Worm (Caenorhabditis elegans): Measurements from ENCODE around the gene B0024.13.

B0024.13 gene

DNA sequence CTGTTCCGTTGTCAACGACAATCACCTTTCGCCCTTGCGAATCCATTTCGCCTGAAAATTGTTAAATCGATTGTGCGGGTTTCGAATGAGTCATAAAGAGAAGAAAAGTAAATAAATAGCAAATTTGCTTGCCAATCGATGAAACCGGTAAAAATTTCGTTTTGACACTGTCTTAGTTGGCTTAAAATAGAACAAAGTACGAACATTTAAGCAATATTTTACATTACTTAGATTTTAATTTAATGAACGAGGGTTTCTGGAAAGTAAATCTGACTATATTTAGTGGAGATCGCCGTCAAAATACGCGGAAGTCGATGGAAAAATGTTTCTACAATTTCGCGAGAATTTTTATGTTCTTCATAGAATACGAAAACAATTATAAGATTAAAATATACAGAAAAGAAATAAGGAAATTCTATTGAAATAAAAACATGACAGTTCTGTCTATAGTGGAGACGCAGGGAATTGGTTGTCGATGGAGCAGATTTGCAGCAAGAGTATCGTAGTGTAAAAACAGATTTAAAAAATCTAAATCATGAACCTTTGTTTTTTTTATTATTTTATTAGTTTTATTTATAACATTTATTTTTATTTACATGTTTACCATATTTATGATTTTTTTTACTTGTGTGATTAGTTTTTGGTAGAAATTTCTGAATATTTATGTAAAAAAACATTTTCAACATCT, 17.9 kb downstream of the B0024.13 start, which contains the start of gene arx-2 (continued):
- no peak for TF ChIP-seq ceh-63 (GFP tag; optimal IDR thresholded peaks at IDR 0.05)
- no peak for TF ChIP-seq elt-2 (tag; optimal IDR thresholded peaks at IDR 0.05)
- no peak for TF ChIP-seq F16B12.6 (tag; optimal IDR thresholded peaks at IDR 0.05)
- no peak for TF ChIP-seq unc-30 (tag; optimal IDR thresholded peaks at IDR 0.05)
- TF ChIP-seq Y116A8C.19 (tag; optimal IDR thresholded peaks at IDR 0.05; ENCODE audit: borderline replicate concordance) = no peak
- peak; percentile 32 to 68 for TF ChIP-seq lsy-2 (tag; optimal IDR thresholded peaks at IDR 0.05)
- no peak for TF ChIP-seq ztf-4 (tag; optimal IDR thresholded peaks at IDR 0.05)
- no peak for TF ChIP-seq lir-3 (tag; optimal IDR thresholded peaks at IDR 0.05; ENCODE audit: poor library complexity)
- no peak for TF ChIP-seq pqm-1 (tag; optimal IDR thresholded peaks at IDR 0.05)
- no peak for TF ChIP-seq ces-1 (GFP tag; optimal IDR thresholded peaks at IDR 0.05)
- no peak for TF ChIP-seq nhr-11 (tag; optimal IDR thresholded peaks at IDR 0.05)
- no peak for TF ChIP-seq irx-1 (tag; optimal IDR thresholded peaks at IDR 0.05)
- TF ChIP-seq lin-39 (tag; optimal IDR thresholded peaks at IDR 0.05) = no peak
- TF ChIP-seq fkh-8 (tag; optimal IDR thresholded peaks at IDR 0.05) = no peak
- TF ChIP-seq egl-27 (tag; optimal IDR thresholded peaks at IDR 0.05) = no peak
- TF ChIP-seq fkh-4 (tag; optimal IDR thresholded peaks at IDR 0.05; ENCODE audit: borderline replicate concordance) = no peak
- TF ChIP-seq aly-2 (tag; optimal IDR thresholded peaks at IDR 0.05) = no peak
- no peak for TF ChIP-seq snpc-4 (tag; optimal IDR thresholded peaks at IDR 0.05)
- TF ChIP-seq hpl-2 (GFP tag; optimal IDR thresholded peaks at IDR 0.05) = no peak
- no peak for TF ChIP-seq nhr-90 (tag; optimal IDR thresholded peaks at IDR 0.05; ENCODE audit: poor library complexity)
- TF ChIP-seq pax-3 (tag; optimal IDR thresholded peaks at IDR 0.05) = no peak
- TF ChIP-seq C16A3.4 (tag; optimal IDR thresholded peaks at IDR 0.05) = peak; percentile 68
- TF ChIP-seq nhr-76 (tag; optimal IDR thresholded peaks at IDR 0.05) = no peak
- TF ChIP-seq ztf-11 (tag; optimal IDR thresholded peaks at IDR 0.05) = no peak
- no peak for TF ChIP-seq isw-1 (GFP tag; IDR thresholded peaks at IDR 0.05)
- peak; percentile 54 for TF ChIP-seq lin-15B (tag; optimal IDR thresholded peaks at IDR 0.05)
- TF ChIP-seq nhr-71 (tag; optimal IDR thresholded peaks at IDR 0.05) = peak; percentile 31
- TF ChIP-seq grh-1 (GFP tag; IDR thresholded peaks at IDR 0.05) = no peak
- no peak for TF ChIP-seq vab-15 (tag; optimal IDR thresholded peaks at IDR 0.05)
- TF ChIP-seq swsn-7 (tag; optimal IDR thresholded peaks at IDR 0.05) = no peak
- TF ChIP-seq nhr-28 (tag; optimal IDR thresholded peaks at IDR 0.05) = no peak
- TF ChIP-seq ceh-82 (tag; optimal IDR thresholded peaks at IDR 0.05) = peak in 1 of 3 experiments; percentile 30
- TF ChIP-seq C04F5.9 (tag; optimal IDR thresholded peaks at IDR 0.05) = no peak
- peak; percentile 25 for TF ChIP-seq nhr-20 (tag; optimal IDR thresholded peaks at IDR 0.05)
- no peak for TF ChIP-seq ets-5 (GFP tag; IDR thresholded peaks at IDR 0.05)
- TF ChIP-seq sox-4 (tag; optimal IDR thresholded peaks at IDR 0.05) = no peak
- TF ChIP-seq mef-2 (tag; optimal IDR thresholded peaks at IDR 0.05) = no peak
- no peak for TF ChIP-seq ceh-8 (GFP tag; optimal IDR thresholded peaks at IDR 0.05)
- no peak for TF ChIP-seq fkh-10 (GFP tag; optimal IDR thresholded peaks at IDR 0.05)
- peak in 1 of 3 experiments; percentile 64 for TF ChIP-seq dpl-1 (GFP tag; optimal IDR thresholded peaks at IDR 0.05)
- TF ChIP-seq lin-35 (GFP tag; optimal IDR thresholded peaks at IDR 0.05) = peak; percentile 32 to 39
- no peak for TF ChIP-seq mab-9 (GFP tag; IDR thresholded peaks at IDR 0.05)

ce11 chrV:10339200-10339599, 18.7 kb downstream of the B0024.13 start, which contains the start of gene K07C5.2:
K07C5.2 (plus strand) TSS chrV:10339500.
- no peak for TF ChIP-seq ztf-11 (tag; optimal IDR thresholded peaks at IDR 0.05)
- TF ChIP-seq nhr-20 (tag; optimal IDR thresholded peaks at IDR 0.05) = no peak
- TF ChIP-seq hlh-17 (GFP tag; optimal IDR thresholded peaks at IDR 0.05; ENCODE audit: borderline replicate concordance) = no peak
- no peak for TF ChIP-seq lin-39 (tag; optimal IDR thresholded peaks at IDR 0.05)
- TF ChIP-seq xbp-1 (tag; optimal IDR thresholded peaks at IDR 0.05) = no peak
- no peak for TF ChIP-seq nhr-11 (tag; optimal IDR thresholded peaks at IDR 0.05)
- TF ChIP-seq lin-15B (tag; optimal IDR thresholded peaks at IDR 0.05) = no peak
- TF ChIP-seq lsy-2 (tag; optimal IDR thresholded peaks at IDR 0.05) = no peak
- TF ChIP-seq nhr-77 (tag; optimal IDR thresholded peaks at IDR 0.05) = no peak
- no peak for TF ChIP-seq pax-3 (tag; optimal IDR thresholded peaks at IDR 0.05)
- TF ChIP-seq grh-1 (GFP tag; IDR thresholded peaks at IDR 0.05) = no peak
- no peak for TF ChIP-seq mdl-1 (tag; optimal IDR thresholded peaks at IDR 0.05)
- TF ChIP-seq nhr-76 (tag; optimal IDR thresholded peaks at IDR 0.05) = no peak
- TF ChIP-seq pqm-1 (tag; optimal IDR thresholded peaks at IDR 0.05) = no peak
- TF ChIP-seq dpl-1 (GFP tag; optimal IDR thresholded peaks at IDR 0.05) = no peak
- TF ChIP-seq nhr-85 (tag) = no peak
- TF ChIP-seq sox-4 (tag; optimal IDR thresholded peaks at IDR 0.05) = no peak
- TF ChIP-seq pag-3 (tag; optimal IDR thresholded peaks at IDR 0.05; ENCODE audit: borderline replicate concordance, insufficient read depth) = no peak
